Worm (Caenorhabditis elegans) whole organism, midembryonic: ENCODE data around the gene mrps-25.

Experiments
- T22C8.4 ChIP-seq: fragments of 200-800 bp; sonication (Bioruptor generic); IDR thresholded peaks from 2 replicates; pipeline ENCODE4 v1.3.6; 2022; ENCODE audit warnings: missing genetic modification characterization, missing compliant biosample characterization
- flt-1 ChIP-seq: fragments of 200-800 bp; sonication (Bioruptor generic); IDR thresholded peaks from 2 replicates; pipeline ENCODE4 v1.3.6; 2022; ENCODE audit warnings: missing genetic modification characterization, missing compliant biosample characterization
- ref-1 ChIP-seq: fragments of 200-800 bp; sonication (Bioruptor generic); conservative IDR thresholded peaks from 2 replicates; pipeline ENCODE4 v1.3.6; 2022; ENCODE audit warnings: missing genetic modification reagents, missing genetic modification characterization, missing compliant biosample characterization
- ztf-23 ChIP-seq: fragments of 200-800 bp; sonication (Bioruptor generic); IDR thresholded peaks from 2 replicates; pipeline ENCODE4 v1.3.6; 2022; ENCODE audit warnings: missing genetic modification reagents, missing genetic modification characterization, missing compliant biosample characterization

DNA sequence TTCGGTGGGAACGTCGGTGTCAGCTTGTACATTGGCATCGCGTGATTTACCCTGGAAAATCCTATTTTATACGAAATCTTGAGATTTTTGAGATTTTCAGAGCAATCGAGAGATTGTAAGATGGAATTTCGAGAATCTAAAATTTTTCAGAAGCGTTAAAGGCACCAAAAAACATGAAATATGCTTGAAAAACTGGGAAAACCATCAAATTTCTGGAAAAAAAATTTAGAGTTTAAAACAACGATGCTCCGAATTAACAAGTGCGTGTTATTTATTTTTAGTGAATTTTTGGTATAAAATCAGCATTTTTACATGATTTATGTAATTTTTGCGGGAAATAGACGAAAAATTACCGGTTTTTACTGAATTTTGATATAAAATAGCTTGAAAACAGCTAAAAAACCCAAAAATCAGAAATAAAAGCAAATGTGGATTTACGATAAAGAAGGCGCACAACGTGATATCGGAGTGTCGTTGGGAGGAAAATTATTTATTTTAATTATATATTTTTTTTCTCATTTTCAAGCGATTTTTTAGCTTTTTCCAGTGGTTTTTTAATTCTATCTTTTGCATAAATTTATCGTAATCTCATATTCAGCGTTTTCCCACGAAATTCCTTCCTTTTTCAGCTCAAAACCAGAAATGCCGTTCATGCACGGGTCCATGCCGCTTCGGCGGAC, at the start of gene mrps-25, which contains the start of gene Y55F3AM.13:
- TF ChIP-seq flt-1 (GFP tag; lab: Robert Waterston, UW), result no peak
- no peak for TF ChIP-seq T22C8.4 (GFP tag; lab: Robert Waterston, UW)
- no peak for TF ChIP-seq ref-1 (GFP tag; lab: Robert Waterston, UW)
- no peak for TF ChIP-seq ztf-23 (GFP tag; lab: Robert Waterston, UW)
